Fruit fly (Drosophila melanogaster) S2 (cell line): Measurements from ENCODE around the gene Tmtc1.

Source experiments
- CG8478 ChIP-seq: fragments of >200 bp; optimal IDR thresholded peaks from 2 replicates; lab custom pipeline; 2018
- CTCF ChIP-seq, 2 experiments: fragments of >200 bp; optimal IDR thresholded peaks; 2 replicates each; lab custom pipeline; 2018

Gene Tmtc1

DNA sequence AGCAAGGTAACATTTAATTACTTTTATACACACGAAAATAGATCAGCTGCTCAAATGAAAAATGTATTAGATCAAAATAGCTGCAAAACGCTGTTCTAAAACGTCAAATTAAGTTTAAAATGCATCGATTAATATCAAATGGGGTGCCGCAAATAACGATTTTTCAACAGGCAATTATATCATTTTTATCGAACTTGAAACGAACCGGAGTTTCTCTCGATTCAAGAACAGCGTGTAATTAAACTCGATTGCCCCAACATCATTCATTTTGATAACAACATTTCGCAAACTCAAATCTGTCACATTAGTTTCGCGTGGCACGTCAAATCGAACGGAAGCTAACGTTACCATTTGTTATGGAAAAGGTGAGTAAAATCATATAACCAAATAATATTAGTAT lies 47.8 kb downstream of the Tmtc1 start, which contains the start of gene CG31689:
CG31689 (plus strand) TSS at position 301 of the 400 bp plus-strand sequence.
- TF ChIP-seq CG8478 (lab: Kevin White, UChicago) (no peak), CTCF (optimal IDR thresholded peaks at IDR 0.05; lab: Kevin White, UChicago) (no peak)

DNA sequence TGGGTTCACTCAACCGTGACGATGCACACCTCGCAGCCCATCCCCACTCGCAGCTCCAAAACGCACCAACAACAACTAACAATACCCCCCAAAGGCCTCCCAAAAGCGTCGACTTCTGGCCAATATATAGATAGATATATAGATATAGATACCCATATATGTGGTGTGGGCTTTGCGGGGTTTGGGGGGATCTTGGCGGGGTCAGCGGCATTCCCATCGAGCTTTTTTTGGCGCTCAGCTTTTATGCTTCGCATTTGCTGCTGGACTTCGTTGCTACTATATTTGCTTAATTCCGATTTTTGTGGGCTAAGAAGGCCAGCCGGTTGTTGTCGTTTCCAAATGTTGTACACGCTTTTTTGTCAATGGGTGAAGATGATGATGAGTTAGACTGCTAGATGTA lies 49.8 kb downstream of the Tmtc1 start:
- TF ChIP-seq CTCF (optimal IDR thresholded peaks at IDR 0.05; lab: Kevin White, UChicago) (no peak), CG8478 (lab: Kevin White, UChicago) (no peak)

DNA sequence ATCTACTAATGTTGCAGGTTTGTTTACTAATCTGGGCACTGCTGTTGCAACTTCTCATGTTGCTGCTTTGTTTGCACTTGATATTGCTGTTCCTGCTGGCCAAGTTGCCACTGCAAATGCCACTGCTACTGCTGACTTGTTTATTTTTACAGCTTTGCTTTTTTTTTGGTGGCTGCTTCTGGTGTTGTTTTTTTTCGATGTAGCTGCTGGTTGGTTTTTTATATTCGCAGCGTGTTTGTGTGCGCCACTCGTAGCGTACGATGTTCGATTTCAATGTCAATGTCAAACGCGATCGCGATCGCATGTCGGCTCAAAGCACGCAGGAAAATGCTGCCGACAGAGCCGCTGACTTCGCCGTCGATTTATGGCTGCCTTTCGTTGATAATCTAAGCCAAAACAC lies 50.3 kb downstream of the Tmtc1 start:
- no peak for TF ChIP-seq CTCF (optimal IDR thresholded peaks at IDR 0.05; lab: Kevin White, UChicago)
- no peak for TF ChIP-seq CG8478 (lab: Kevin White, UChicago)

DNA sequence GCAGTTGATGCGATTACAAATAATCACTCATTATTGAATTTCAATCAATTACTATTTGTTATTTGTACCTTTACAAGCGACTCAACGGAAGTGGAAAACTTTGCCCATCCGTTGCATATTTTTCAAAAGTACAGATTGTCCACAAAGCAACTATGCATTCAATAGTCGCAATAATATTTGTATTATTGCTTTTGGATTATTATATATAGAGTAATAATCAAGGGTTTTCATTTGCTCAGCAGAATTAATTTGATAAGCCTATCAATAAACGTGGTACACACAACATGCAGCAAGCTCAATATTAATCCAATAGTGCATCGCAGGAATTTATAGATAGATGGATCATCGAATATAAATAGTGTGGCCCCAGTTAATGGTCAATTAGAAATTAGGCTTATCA lies 51.0 kb downstream of the Tmtc1 start:
- TF ChIP-seq CG8478 (lab: Kevin White, UChicago): no peak
- no peak for TF ChIP-seq CTCF (optimal IDR thresholded peaks at IDR 0.05; lab: Kevin White, UChicago)

DNA sequence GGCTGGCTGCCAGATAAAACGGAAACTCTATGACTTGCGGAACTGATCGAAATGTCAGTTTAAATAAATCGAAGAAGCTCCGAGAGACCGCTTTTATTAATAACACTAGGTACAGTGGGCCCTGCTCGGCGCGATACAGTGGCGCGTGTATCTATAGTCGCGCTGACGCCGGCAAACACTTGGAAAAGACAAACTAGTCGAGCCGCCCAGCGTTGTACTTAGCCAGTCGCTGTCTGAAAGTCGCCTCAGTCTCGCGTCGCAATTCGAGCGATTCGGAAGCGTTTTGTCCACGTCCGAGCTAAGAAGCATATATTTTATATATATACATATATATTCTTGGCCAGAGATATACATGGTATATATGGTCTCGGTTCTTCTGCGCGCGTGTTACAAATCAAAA lies 52.3 kb downstream of the Tmtc1 start:
- no peak for TF ChIP-seq CG8478 (lab: Kevin White, UChicago)
- TF ChIP-seq CTCF (optimal IDR thresholded peaks at IDR 0.05; lab: Kevin White, UChicago): no peak

DNA sequence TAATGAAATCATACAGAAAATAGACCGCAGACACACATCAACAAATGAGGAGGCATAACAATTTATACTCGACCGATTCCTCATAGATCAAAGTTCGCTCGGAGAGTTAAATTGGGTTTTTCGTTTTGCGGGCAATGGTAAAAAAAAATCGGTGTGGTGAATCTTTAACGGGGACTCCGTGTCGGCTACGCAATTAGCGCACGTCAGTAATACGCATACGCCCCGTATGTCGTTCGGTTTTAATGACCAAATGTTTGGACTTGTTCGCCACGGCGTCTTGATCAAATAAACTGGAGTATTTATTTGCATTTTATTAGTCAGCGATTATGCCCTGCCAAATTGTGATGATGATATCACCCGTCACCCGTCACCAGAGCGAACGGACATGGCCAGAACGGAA lies 53.2 kb downstream of the Tmtc1 start:
- TF ChIP-seq CTCF (optimal IDR thresholded peaks at IDR 0.05; lab: Kevin White, UChicago) (no peak), CG8478 (lab: Kevin White, UChicago) (no peak)

DNA sequence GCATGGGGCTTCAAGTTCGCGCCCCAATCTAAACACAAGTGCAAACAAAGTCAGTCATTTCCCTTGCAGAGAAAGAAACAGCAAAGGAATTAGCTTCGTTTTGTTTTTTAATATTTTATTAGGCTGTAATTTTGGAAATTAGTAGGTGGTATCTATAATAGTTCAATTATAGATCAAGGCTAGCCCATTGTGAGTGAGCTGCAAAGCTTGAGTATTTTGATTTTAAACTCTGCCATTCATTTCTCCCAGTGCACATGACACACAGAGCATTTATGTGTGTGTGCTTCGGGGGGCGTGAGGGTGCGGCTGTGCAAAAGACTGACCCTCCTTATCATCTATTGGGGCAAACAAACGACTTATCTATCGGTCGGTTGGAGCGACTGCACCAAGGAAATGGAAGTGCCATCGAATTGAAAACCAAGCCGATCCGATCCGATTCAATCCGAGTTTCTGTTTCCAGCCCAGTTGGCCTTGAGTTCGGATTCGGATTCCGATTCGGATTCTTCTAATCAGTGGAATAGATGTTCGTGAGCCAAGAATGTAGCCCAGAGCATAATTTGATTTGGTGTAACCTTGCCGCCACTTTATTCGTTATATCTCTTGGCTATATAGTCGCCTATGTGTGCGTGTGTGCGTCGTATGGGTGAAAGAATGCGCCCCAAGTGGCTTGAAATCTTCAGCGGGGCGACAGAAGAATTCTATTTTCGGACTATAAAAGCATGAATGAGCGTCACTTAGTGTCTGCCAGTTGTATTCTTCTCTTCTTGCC lies 54.0 kb downstream of the Tmtc1 start:
- TF ChIP-seq CG8478 (lab: Kevin White, UChicago) (no peak), CTCF (optimal IDR thresholded peaks at IDR 0.05; lab: Kevin White, UChicago) (no peak)

DNA sequence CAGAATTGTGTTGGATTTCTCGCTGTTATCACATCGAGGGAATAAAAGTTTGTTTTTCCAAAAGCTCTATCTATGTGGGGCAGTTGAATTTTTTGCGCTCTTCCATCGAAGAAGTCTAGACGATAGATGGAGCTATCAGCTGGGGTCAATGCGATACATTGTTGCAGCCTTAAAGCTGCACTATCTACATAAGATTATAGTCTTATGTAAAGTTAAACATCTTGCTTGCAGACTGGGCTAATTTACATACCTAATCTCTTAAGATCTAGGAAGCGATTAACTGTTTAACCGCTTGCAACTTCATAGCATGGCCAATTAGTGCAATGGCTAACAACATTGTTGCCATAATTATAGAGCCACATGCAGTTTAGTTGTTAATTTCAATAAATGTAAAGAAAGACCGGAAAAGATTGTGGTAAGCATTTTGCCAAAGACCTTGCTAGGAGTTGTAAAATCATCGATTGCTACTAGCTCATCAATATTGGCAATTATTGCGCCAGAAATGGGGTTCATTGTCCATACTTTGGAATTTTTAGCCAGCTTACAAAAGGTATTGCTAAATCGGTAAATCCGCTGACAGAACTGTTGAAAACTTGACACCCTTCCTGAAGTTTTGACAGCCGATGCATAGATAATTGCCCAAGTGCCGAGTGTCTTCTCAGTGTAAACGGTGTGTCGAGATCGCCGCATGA lies 54.8 kb downstream of the Tmtc1 start:
- TF ChIP-seq CTCF (optimal IDR thresholded peaks at IDR 0.05; lab: Kevin White, UChicago): no peak
- TF ChIP-seq CG8478 (lab: Kevin White, UChicago): no peak

DNA sequence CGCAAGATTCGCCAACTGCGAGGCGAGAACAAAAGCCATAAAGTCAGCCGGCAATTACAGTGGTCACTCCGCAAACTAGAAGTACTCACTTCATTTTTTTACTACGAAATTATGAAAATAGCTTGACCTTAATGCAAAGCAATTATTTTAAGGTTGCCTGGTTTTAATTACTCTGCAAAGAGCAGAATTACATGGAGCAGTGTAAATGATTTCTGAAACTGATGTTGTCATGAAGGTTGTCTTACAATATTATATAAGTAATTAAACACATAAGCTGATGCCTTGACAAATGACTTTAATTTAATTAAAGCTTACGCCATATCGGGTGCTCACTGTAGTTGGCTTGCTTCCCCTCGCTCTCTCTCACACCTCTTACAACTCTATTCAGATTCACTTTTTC lies 56.7 kb downstream of the Tmtc1 start:
- TF ChIP-seq CG8478 (lab: Kevin White, UChicago): no peak
- no peak for TF ChIP-seq CTCF (optimal IDR thresholded peaks at IDR 0.05; lab: Kevin White, UChicago)

DNA sequence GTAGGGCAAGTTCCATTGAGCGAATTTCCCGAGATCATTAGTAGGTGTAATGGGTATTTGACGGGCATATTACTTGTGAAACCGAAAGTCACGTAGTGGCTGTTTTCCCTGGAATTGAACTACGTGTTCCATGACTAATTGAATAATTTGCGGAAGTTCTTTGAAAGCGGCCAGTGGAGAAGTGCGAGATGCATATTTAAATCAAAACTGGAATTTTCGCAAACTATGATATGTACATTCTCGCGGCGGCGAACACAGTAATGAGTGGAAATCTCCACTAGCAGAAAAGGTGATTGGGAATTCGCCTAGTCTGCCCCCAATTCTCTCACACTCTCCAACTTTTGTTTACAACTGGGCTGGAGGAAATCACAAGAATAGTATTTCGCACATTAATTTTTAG lies 57.4 kb downstream of the Tmtc1 start:
- TF ChIP-seq CTCF (optimal IDR thresholded peaks at IDR 0.05; lab: Kevin White, UChicago) (no peak), CG8478 (lab: Kevin White, UChicago) (no peak)

DNA sequence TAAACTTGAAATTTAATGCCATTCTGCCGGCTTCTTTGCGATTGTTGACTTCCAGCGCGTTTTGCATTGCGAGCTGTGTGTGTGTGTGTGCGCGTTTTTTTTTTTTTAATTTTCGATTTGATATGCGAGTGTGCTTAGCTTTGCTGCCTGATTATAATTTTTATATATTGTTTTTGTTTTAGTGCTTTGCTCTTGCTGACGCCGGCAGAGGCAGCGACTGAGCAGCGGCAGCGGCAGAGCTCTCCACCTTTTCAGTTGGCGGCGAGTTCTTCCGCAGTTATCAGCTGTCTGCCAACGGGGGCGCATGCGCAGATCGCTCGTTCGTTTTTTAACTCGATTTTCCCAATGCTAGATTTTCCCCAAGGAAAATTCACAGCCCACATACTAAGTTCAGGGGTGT lies 58.0 kb downstream of the Tmtc1 start:
- TF ChIP-seq CTCF (optimal IDR thresholded peaks at IDR 0.05; lab: Kevin White, UChicago) (no peak), CG8478 (lab: Kevin White, UChicago) (no peak)

DNA sequence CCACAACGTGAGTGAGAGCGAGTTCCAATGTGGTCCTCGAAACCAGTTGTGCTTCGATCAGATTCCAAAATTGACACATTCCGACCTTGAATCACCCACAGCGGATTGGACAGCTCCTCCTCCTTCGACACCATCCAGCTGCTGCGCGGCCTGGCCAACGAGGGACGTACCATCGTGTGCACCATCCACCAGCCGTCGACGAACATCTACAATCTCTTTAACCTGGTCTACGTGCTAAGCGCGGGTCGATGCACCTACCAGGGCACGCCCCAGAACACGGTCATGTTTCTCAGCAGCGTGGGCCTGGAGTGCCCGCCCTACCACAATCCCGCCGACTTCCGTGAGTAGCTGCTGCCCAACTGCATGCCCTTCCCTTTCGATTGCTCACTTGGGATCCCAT lies 60.0 kb downstream of the Tmtc1 start:
- no peak for TF ChIP-seq CG8478 (lab: Kevin White, UChicago)
- no peak for TF ChIP-seq CTCF (optimal IDR thresholded peaks at IDR 0.05; lab: Kevin White, UChicago)

DNA sequence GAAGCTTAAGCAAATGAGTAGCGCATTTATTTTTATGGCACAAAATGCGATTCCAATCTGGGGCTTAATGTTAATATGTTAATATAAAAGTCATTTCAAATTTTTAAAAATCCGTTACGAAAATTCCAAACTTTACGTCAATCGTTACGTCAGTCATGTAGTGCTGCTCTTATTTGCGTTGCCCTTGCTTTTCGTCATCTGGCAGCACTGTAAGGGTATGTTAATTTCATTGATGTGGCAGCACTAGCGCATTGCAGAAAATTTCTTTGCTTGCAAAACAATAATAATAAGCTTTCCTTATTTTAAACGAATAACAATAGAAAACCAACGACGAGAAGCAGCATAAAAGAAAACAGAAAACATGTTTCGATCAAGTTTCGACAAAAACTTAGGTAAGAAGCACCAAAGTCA lies 62.3 kb downstream of the Tmtc1 start, which contains the start of gene Hrs:
Hrs (plus strand) TSS at position 167 of the 411 bp plus-strand sequence.
- TF ChIP-seq CG8478 (lab: Kevin White, UChicago) (no peak), CTCF (optimal IDR thresholded peaks at IDR 0.05; lab: Kevin White, UChicago) (peak; percentile 25 to 54)

DNA sequence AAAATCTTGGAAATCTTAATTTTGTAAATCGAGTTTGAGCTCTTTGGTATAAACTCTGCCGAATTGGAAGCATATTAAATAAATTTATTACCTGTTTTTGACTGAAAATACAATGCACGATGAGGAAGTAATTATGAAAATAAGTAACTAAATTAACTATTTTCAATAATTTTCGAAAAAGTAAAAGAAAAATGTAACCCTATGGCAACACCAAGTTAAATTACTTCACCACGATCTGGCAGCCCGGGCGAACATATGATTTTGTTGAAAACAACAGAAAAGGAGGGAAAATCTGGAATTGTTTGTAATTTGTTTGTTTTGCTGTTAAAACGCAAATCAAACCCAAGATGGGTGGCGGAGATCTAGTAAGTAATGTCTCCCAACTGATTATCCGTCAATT lies 67.3 kb downstream of the Tmtc1 start, which contains the start of the genes CG9961 and Cwc25:
CG9961 (minus strand) TSS at position 83 of the 400 bp plus-strand sequence.
Cwc25 (plus strand) TSS at position 247 of the 400 bp plus-strand sequence.
- no peak for TF ChIP-seq CTCF (optimal IDR thresholded peaks at IDR 0.05; lab: Kevin White, UChicago)

DNA sequence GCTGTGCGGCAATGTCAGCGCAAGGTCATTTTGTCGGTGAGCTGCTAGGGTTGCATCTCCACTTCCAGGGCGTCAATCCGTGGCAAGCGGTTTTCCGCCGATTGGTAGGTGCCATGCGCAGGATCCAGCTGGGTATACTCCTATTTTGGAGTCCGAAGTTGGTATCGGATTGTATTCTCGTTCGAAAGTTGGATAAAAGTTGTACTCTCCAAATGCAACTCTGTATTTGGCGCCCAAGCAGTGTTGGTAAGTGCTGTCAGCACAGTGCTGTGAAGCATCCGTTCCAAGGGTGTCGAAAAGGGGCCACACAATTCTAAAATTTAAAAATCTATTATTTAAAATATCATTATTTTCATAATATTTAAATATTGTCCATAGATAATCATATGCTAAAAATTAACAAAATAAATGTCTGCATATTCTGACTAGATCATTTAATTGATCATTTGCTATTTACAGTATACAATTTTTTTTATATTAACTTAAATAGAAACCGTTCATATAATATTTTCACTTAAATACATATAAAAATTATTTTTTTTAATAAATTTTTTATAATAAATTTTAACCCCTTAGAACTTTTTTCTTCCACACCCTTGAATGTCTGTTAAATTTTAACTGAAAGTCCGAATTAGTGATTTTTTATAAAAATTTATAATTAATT lies 71.1 kb downstream of the Tmtc1 start:
- TF ChIP-seq CG8478 (lab: Kevin White, UChicago) (no peak), CTCF (optimal IDR thresholded peaks at IDR 0.05; lab: Kevin White, UChicago) (no peak)
